Fruit fly (Drosophila melanogaster) whole organism, embryonic: ENCODE data around the gene Trm7-34.

Experiments
- ATbp ChIP-seq: fragments of 200-800 bp; sonication (Bioruptor generic); optimal IDR thresholded peaks from 2 replicates; lab custom pipeline; 2017; ENCODE audit warnings: missing biosample characterization, mild to moderate bottlenecking, missing genetic modification characterization, missing genetic modification reagents
- Blimp-1 ChIP-seq: fragments of 200-800 bp; sonication (Bioruptor generic); optimal IDR thresholded peaks from 3 replicates; lab custom pipeline; 2018; ENCODE audit warnings: missing biosample characterization, missing genetic modification characterization, mild to moderate bottlenecking, moderate library complexity, missing genetic modification reagents
- BtbVII ChIP-seq: fragments of 200-800 bp; sonication (Bioruptor generic); optimal IDR thresholded peaks from 3 replicates; lab custom pipeline; 2017; ENCODE audit warnings: missing biosample characterization, mild to moderate bottlenecking, missing genetic modification characterization
- Bteb2 ChIP-seq: fragments of 200-800 bp; sonication (Bioruptor generic); optimal IDR thresholded peaks from 2 replicates; lab custom pipeline; 2016; ENCODE audit warnings: missing biosample characterization, missing genetic modification characterization
- CG10654 ChIP-seq: fragments of 200-800 bp; sonication (Bioruptor generic); optimal IDR thresholded peaks from 2 replicates; lab custom pipeline; 2016; ENCODE audit warnings: missing biosample characterization, missing genetic modification characterization
- CG12155 ChIP-seq: fragments of 200-800 bp; sonication (Bioruptor generic); optimal IDR thresholded peaks from 3 replicates; lab custom pipeline; 2016; ENCODE audit warnings: missing biosample characterization, missing genetic modification characterization
- CG12659 ChIP-seq: fragments of 200-800 bp; sonication (Bioruptor generic); optimal IDR thresholded peaks from 3 replicates; lab custom pipeline; 2017; ENCODE audit warnings: mild to moderate bottlenecking, missing biosample characterization, missing genetic modification reagents, missing genetic modification characterization
- CG15011 ChIP-seq: fragments of 200-800 bp; sonication (Bioruptor generic); optimal IDR thresholded peaks from 3 replicates; lab custom pipeline; 2018; ENCODE audit warnings: missing biosample characterization, mild to moderate bottlenecking, missing genetic modification characterization
- CG17359 ChIP-seq: fragments of 200-800 bp; sonication (Bioruptor generic); optimal IDR thresholded peaks from 3 replicates; lab custom pipeline; 2018; ENCODE audit warnings: missing biosample characterization, mild to moderate bottlenecking, missing genetic modification characterization, moderate library complexity
- CG17612 ChIP-seq: fragments of 200-800 bp; sonication (Bioruptor generic); IDR thresholded peaks from 2 replicates; pipeline ENCODE4 v1.3.6; 2022; ENCODE audit warnings: missing biosample characterization, missing genetic modification characterization
- CG2712 ChIP-seq: fragments of 200-800 bp; optimal IDR thresholded peaks from 3 replicates; lab custom pipeline; 2019; ENCODE audit warnings: missing biosample characterization, mild to moderate bottlenecking, missing genetic modification characterization, moderate library complexity
- CG2875 ChIP-seq: fragments of 200-800 bp; sonication (Bioruptor generic); optimal IDR thresholded peaks from 2 replicates; lab custom pipeline; 2017; ENCODE audit warnings: missing biosample characterization, mild to moderate bottlenecking, missing genetic modification characterization, missing genetic modification reagents
- CG31441 ChIP-seq: fragments of 200-800 bp; sonication (Bioruptor generic); IDR thresholded peaks from 2 replicates; pipeline ENCODE4 v1.3.6; 2022; ENCODE audit warnings: missing biosample characterization, missing genetic modification characterization
- CG34422 ChIP-seq: fragments of 200-800 bp; sonication (Bioruptor generic); IDR thresholded peaks from 3 replicates; pipeline ENCODE4 v1.3.6; 2022; ENCODE audit warnings: missing biosample characterization, missing genetic modification characterization
- CG4730 ChIP-seq: fragments of 200-800 bp; sonication (Bioruptor generic); IDR thresholded peaks from 2 replicates; pipeline ENCODE4 v1.3.6; 2022; ENCODE audit warnings: missing biosample characterization, missing genetic modification characterization
- CG4854 ChIP-seq: fragments of 200-800 bp; sonication (Bioruptor generic); optimal IDR thresholded peaks from 2 replicates; lab custom pipeline; 2016; ENCODE audit warnings: missing biosample characterization, missing genetic modification characterization, inconsistent platforms
- CG7963 ChIP-seq: fragments of 200-800 bp; sonication (Bioruptor generic); IDR thresholded peaks from 3 replicates; pipeline ENCODE4 v1.3.6; 2022; ENCODE audit warnings: missing biosample characterization, missing genetic modification characterization; ENCODE audit not compliant: partially characterized antibody
- CG8290 ChIP-seq, 3 experiments: fragments of 200-800 bp; sonication (Bioruptor generic); optimal IDR thresholded peaks; 2 replicates each; lab custom pipeline; 2016 to 2019; ENCODE audit warnings: missing biosample characterization in 3 of 3, missing genetic modification characterization in 3 of 3, mild to moderate bottlenecking in 2 of 3, moderate library complexity in 1 of 3
- CG8924 ChIP-seq: fragments of 200-800 bp; optimal IDR thresholded peaks from 3 replicates; lab custom pipeline; 2019; ENCODE audit warnings: missing biosample characterization, mild to moderate bottlenecking, missing genetic modification characterization, moderate library complexity
- CG9727 ChIP-seq: fragments of 200-800 bp; sonication (Bioruptor generic); optimal IDR thresholded peaks from 3 replicates; lab custom pipeline; 2017; ENCODE audit warnings: missing biosample characterization, mild to moderate bottlenecking, missing genetic modification characterization
- Dad ChIP-seq: fragments of 200-800 bp; sonication (Bioruptor generic); optimal IDR thresholded peaks from 3 replicates; lab custom pipeline; 2016; ENCODE audit warnings: missing biosample characterization, missing genetic modification characterization
- Dbx ChIP-seq: fragments of 200-800 bp; sonication (Bioruptor generic); IDR thresholded peaks from 3 replicates; pipeline ENCODE4 v1.3.6; 2022; ENCODE audit warnings: missing biosample characterization, missing genetic modification characterization
- Dfd ChIP-seq, 2 experiments: fragments of >200 bp; optimal IDR thresholded peaks; 2 replicates each; lab custom pipeline; 2017; ENCODE audit warnings: missing biosample characterization in 2 of 2, missing genetic modification characterization in 2 of 2
- Dip2 ChIP-seq: fragments of 200-800 bp; sonication (Bioruptor generic); IDR thresholded peaks from 2 replicates; pipeline ENCODE4 v1.3.6; 2022; ENCODE audit warnings: missing biosample characterization, missing genetic modification characterization
- Eip74EF ChIP-seq, 2 experiments: fragments of 200-800 bp in 1 of 2; fragments of >200 bp in 1 of 2; sonication (Bioruptor generic) in 1 of 2; optimal IDR thresholded peaks; 2 replicates each; lab custom pipeline; 2017 to 2019; ENCODE audit warnings: missing biosample characterization in 2 of 2, missing genetic modification characterization in 2 of 2, mild to moderate bottlenecking in 1 of 2, moderate library complexity in 1 of 2
- HLH4C ChIP-seq: fragments of 200-800 bp; sonication (Bioruptor generic); IDR thresholded peaks from 3 replicates; pipeline ENCODE4 v1.3.6; 2022; ENCODE audit warnings: missing biosample characterization, missing genetic modification characterization; ENCODE audit not compliant: partially characterized antibody
- Hmr ChIP-seq: fragments of 200-800 bp; sonication (Bioruptor generic); optimal IDR thresholded peaks from 3 replicates; lab custom pipeline; 2017; ENCODE audit warnings: mild to moderate bottlenecking, missing biosample characterization, missing genetic modification reagents, missing genetic modification characterization
- Hr39 ChIP-seq: fragments of >200 bp; optimal IDR thresholded peaks from 2 replicates; lab custom pipeline; 2017
- Myb ChIP-seq: fragments of 200-800 bp; sonication (Bioruptor generic); optimal IDR thresholded peaks from 2 replicates; lab custom pipeline; 2016; ENCODE audit warnings: missing biosample characterization, missing genetic modification characterization
- Opbp ChIP-seq: fragments of 200-800 bp; sonication (Bioruptor generic); IDR thresholded peaks from 3 replicates; pipeline ENCODE4 v1.3.6; 2022; ENCODE audit warnings: missing biosample characterization, missing genetic modification characterization; ENCODE audit not compliant: partially characterized antibody
- Tbp ChIP-seq: fragments of >200 bp; optimal IDR thresholded peaks from 2 replicates; lab custom pipeline; 2018; ENCODE audit warnings: missing biosample characterization, missing genetic modification characterization
- Xrp1 ChIP-seq: fragments of 200-800 bp; sonication (Bioruptor generic); IDR thresholded peaks from 2 replicates; pipeline ENCODE4 v1.3.6; 2022; ENCODE audit warnings: missing biosample characterization, missing genetic modification characterization
- ab ChIP-seq: fragments of 200-800 bp; sonication (Bioruptor generic); optimal IDR thresholded peaks from 2 replicates; lab custom pipeline; 2016; ENCODE audit warnings: missing biosample characterization, missing genetic modification characterization
- aop ChIP-seq: fragments of 200-800 bp; sonication (Bioruptor generic); IDR thresholded peaks from 2 replicates; pipeline ENCODE4 v1.3.6; 2022; ENCODE audit warnings: missing biosample characterization, missing genetic modification characterization
- cad ChIP-seq: fragments of >200 bp; optimal IDR thresholded peaks from 2 replicates; lab custom pipeline; 2017; ENCODE audit warnings: missing biosample characterization, missing genetic modification characterization
- cg ChIP-seq: fragments of 200-800 bp; sonication (Bioruptor generic); optimal IDR thresholded peaks from 3 replicates; lab custom pipeline; 2019; ENCODE audit warnings: missing biosample characterization, mild to moderate bottlenecking, missing genetic modification characterization, moderate library complexity
- crol ChIP-seq: fragments of 200-800 bp; sonication (Bioruptor generic); IDR thresholded peaks from 2 replicates; pipeline ENCODE4 v1.3.6; 2022; ENCODE audit warnings: missing biosample characterization, missing genetic modification characterization
- ewg ChIP-seq: fragments of 200-800 bp; sonication (Bioruptor generic); optimal IDR thresholded peaks from 3 replicates; lab custom pipeline; 2017; ENCODE audit warnings: mild to moderate bottlenecking, missing biosample characterization, missing genetic modification reagents, missing genetic modification characterization
- fru ChIP-seq: fragments of >200 bp; optimal IDR thresholded peaks from 2 replicates; lab custom pipeline; 2017
- gcm ChIP-seq: fragments of 200-800 bp; sonication (Bioruptor generic); optimal IDR thresholded peaks from 2 replicates; lab custom pipeline; 2019; ENCODE audit warnings: missing biosample characterization, mild to moderate bottlenecking, missing genetic modification characterization, moderate library complexity
- hkb ChIP-seq, 2 experiments: fragments of 200-800 bp in 1 of 2; fragments of >200 bp in 1 of 2; sonication (Bioruptor generic) in 1 of 2; IDR thresholded peaks in 1 of 2; optimal IDR thresholded peaks in 1 of 2; 2 replicates each; pipeline versions ENCODE4 v1.3.6 to Lab custom; 2017 to 2022; ENCODE audit warnings: missing biosample characterization in 1 of 2, missing genetic modification characterization in 1 of 2
- inv ChIP-seq: fragments of 200-800 bp; sonication (Bioruptor generic); IDR thresholded peaks from 2 replicates; pipeline ENCODE4 v1.3.6; 2022; ENCODE audit warnings: missing biosample characterization, missing genetic modification characterization; ENCODE audit not compliant: partially characterized antibody
- kay ChIP-seq: fragments of 200-800 bp; sonication (Bioruptor generic); optimal IDR thresholded peaks from 2 replicates; lab custom pipeline; 2016; ENCODE audit warnings: missing biosample characterization, missing genetic modification characterization
- kni ChIP-seq: fragments of 200-800 bp; sonication (Bioruptor generic); optimal IDR thresholded peaks from 3 replicates; lab custom pipeline; 2017; ENCODE audit warnings: mild to moderate bottlenecking, missing biosample characterization, missing genetic modification reagents, missing genetic modification characterization
- nmo ChIP-seq: fragments of 200-800 bp; sonication (Bioruptor generic); optimal IDR thresholded peaks from 2 replicates; lab custom pipeline; 2018; ENCODE audit warnings: missing biosample characterization, mild to moderate bottlenecking, missing genetic modification characterization, moderate library complexity
- stc ChIP-seq: fragments of 200-800 bp; sonication (Bioruptor generic); IDR thresholded peaks from 2 replicates; pipeline ENCODE4 v1.3.6; 2022; ENCODE audit warnings: missing biosample characterization, missing genetic modification characterization
- tup ChIP-seq: fragments of 200-800 bp; sonication (Bioruptor generic); optimal IDR thresholded peaks from 2 replicates; lab custom pipeline; 2016; ENCODE audit warnings: missing biosample characterization, mild to moderate bottlenecking, missing genetic modification characterization, moderate library complexity
- unpg ChIP-seq: fragments of 200-800 bp; sonication (Bioruptor generic); optimal IDR thresholded peaks from 3 replicates; lab custom pipeline; 2018; ENCODE audit warnings: missing biosample characterization, mild to moderate bottlenecking, missing genetic modification characterization, moderate library complexity
- vfl ChIP-seq: fragments of 200-800 bp; sonication (Bioruptor generic); optimal IDR thresholded peaks from 2 replicates; lab custom pipeline; 2016; ENCODE audit warnings: missing biosample characterization, missing genetic modification characterization
- z ChIP-seq: fragments of 200-800 bp; sonication (Bioruptor generic); IDR thresholded peaks from 3 replicates; pipeline ENCODE4 v1.3.6; 2022; ENCODE audit warnings: missing biosample characterization, missing genetic modification characterization

Trm7-34 gene

DNA sequence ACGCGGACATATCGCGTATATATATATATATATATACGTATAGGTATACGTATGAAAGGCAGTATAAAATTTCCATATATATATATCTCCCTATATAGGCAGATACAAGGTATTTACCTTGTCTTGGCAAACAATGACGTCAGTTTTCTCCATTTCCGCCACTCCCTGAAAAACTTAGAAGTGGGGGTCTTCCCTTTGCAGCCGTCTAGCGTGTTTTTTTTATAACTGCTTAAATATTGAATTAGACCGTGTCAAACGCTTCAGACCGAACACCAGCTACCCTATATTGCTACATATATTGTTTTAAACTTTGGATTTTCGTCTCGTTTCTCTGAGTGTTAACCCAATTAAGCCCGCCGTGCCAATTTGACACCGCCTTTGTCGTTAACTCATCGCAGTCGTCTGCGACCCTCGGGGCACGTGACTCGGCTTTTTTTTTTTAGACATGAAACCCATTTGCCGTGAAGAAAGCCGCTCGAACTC lies 43.0 kb upstream of the Trm7-34 start (continued):
- TF ChIP-seq CG2875 (GFP tag; lab: Kevin White, UChicago) = peak; percentile 26
- TF ChIP-seq CG17359 (tag; lab: Kevin White, UChicago) = peak; percentile 19
- no peak for TF ChIP-seq Hr39 (lab: Kevin White, UChicago)
- TF ChIP-seq CG12659 = peak; percentile 23
- TF ChIP-seq CG2712 (tag; lab: Kevin White, UChicago) = no peak
- TF ChIP-seq CG12155 = no peak
- no peak for TF ChIP-seq hkb (optimal IDR thresholded peaks at IDR 0.05; lab: Kevin White, UChicago)
- TF ChIP-seq hkb (GFP tag; IDR thresholded peaks at IDR 0.05; lab: Robert Waterston, UW) = peak; percentile 55; the same call in 1 of the 2 replicates
- no peak for TF ChIP-seq CG8924 (tag; lab: Kevin White, UChicago)
- TF ChIP-seq CG15011 = peak; percentile 31
- TF ChIP-seq tup (GFP tag; lab: Kevin White, UChicago) = no peak
- TF ChIP-seq CG17612 = no peak
- TF ChIP-seq Xrp1 (GFP tag; lab: Robert Waterston, UW) = 0 out of 2 replicates have a peak, but pooled peaks have one; percentile 6
- TF ChIP-seq ab = no peak
- no peak for TF ChIP-seq aop (GFP tag; lab: Robert Waterston, UW)
- TF ChIP-seq unpg (GFP tag; lab: Kevin White, UChicago) = no peak
- TF ChIP-seq Blimp-1 (GFP tag; lab: Kevin White, UChicago) = peak; percentile 28
- no peak for TF ChIP-seq gcm (GFP tag; lab: Kevin White, UChicago)
- TF ChIP-seq cad (GFP tag; lab: Kevin White, UChicago) = no peak
- peak; percentile 50; the same call in 1 of the 3 replicates for TF ChIP-seq HLH4C (GFP tag; lab: Robert Waterston, UW)
- peak in 1 of 2 experiments; percentile 16 for TF ChIP-seq Eip74EF (GFP tag; optimal IDR thresholded peaks at IDR 0.05; lab: Kevin White, UChicago)
- TF ChIP-seq z (GFP tag; lab: Robert Waterston, UW) = no peak
- no peak for TF ChIP-seq Opbp (GFP tag; lab: Robert Waterston, UW)
- no peak for TF ChIP-seq CG10654 (GFP tag; lab: Kevin White, UChicago)
- TF ChIP-seq nmo (GFP tag; lab: Kevin White, UChicago) = peak; percentile 26
- TF ChIP-seq CG9727 = peak; percentile 41
- TF ChIP-seq ewg = no peak
- no peak for TF ChIP-seq CG34422 (GFP tag; lab: Robert Waterston, UW)
- TF ChIP-seq Dad (GFP tag; lab: Kevin White, UChicago) = no peak
- no peak for TF ChIP-seq stc (GFP tag; lab: Robert Waterston, UW)
- peak; percentile 66 for TF ChIP-seq BtbVII (GFP tag; lab: Kevin White, UChicago)
- no peak for TF ChIP-seq CG4854 (GFP tag; lab: Kevin White, UChicago)
- no peak for TF ChIP-seq Dfd (GFP tag; optimal IDR thresholded peaks at IDR 0.05; lab: Kevin White, UChicago)
- no peak for TF ChIP-seq CG4730 (GFP tag; lab: Robert Waterston, UW)
- no peak for TF ChIP-seq kay (GFP tag; lab: Kevin White, UChicago)
- TF ChIP-seq Dbx (GFP tag; lab: Robert Waterston, UW) = peak; percentile 46; the same call in 1 of the 3 replicates
- TF ChIP-seq CG8290 (GFP tag; optimal IDR thresholded peaks at IDR 0.05; lab: Kevin White, UChicago) = no peak
- TF ChIP-seq CG8290 (tag; optimal IDR thresholded peaks at IDR 0.05; lab: Kevin White, UChicago) = no peak
- TF ChIP-seq CG31441 (GFP tag; lab: Robert Waterston, UW) = peak; percentile 50; the same call in 1 of the 2 replicates
- TF ChIP-seq Hmr (GFP tag; lab: Kevin White, UChicago) = peak; percentile 66
- no peak for TF ChIP-seq Bteb2
- TF ChIP-seq vfl (GFP tag; lab: Kevin White, UChicago) = no peak
- no peak for TF ChIP-seq cg (GFP tag; lab: Kevin White, UChicago)
- TF ChIP-seq Myb (GFP tag; lab: Kevin White, UChicago) = no peak
- TF ChIP-seq Tbp (GFP tag; lab: Kevin White, UChicago) = no peak
- no peak for TF ChIP-seq fru
- TF ChIP-seq ATbp (GFP tag; lab: Kevin White, UChicago) = peak; percentile 35
- TF ChIP-seq kni (GFP tag; lab: Kevin White, UChicago) = peak; percentile 55
- TF ChIP-seq Dip2 (GFP tag; lab: Robert Waterston, UW) = no peak
- no peak for TF ChIP-seq crol (GFP tag; lab: Robert Waterston, UW)
- no peak for TF ChIP-seq inv (GFP tag; lab: Robert Waterston, UW)
- no peak for TF ChIP-seq CG7963 (GFP tag; lab: Robert Waterston, UW)
